Fruit fly (Drosophila melanogaster) whole organism, prepupa: ENCODE data around the gene Usp5.

Source experiments
- Blimp-1 ChIP-seq: fragments of 200-800 bp; sonication (Bioruptor generic); optimal IDR thresholded peaks from 3 replicates; lab custom pipeline; 2017; ENCODE audit warnings: missing biosample characterization, missing genetic modification characterization, mild to moderate bottlenecking, moderate library complexity, missing genetic modification reagents
- CG10669 ChIP-seq: fragments of 200-800 bp; sonication (Bioruptor generic); optimal IDR thresholded peaks from 3 replicates; lab custom pipeline; 2018; ENCODE audit warnings: missing biosample characterization, mild to moderate bottlenecking, missing genetic modification characterization, moderate library complexity
- CG11294 ChIP-seq: fragments of 200-800 bp; sonication (Bioruptor generic); IDR thresholded peaks from 2 replicates; pipeline ENCODE4 v1.3.6; 2022; ENCODE audit warnings: missing biosample characterization, missing genetic modification characterization
- CG11902 ChIP-seq: fragments of 200-800 bp; sonication (Bioruptor generic); optimal IDR thresholded peaks from 3 replicates; lab custom pipeline; 2016; ENCODE audit warnings: missing biosample characterization, missing genetic modification characterization
- CG15336 ChIP-seq: fragments of 200-800 bp; sonication (Bioruptor generic); IDR thresholded peaks from 2 replicates; pipeline ENCODE4 v1.3.6; 2022; ENCODE audit warnings: missing biosample characterization, missing genetic modification characterization
- CG1621 ChIP-seq: fragments of 200-800 bp; sonication (Bioruptor generic); optimal IDR thresholded peaks from 3 replicates; lab custom pipeline; 2018; ENCODE audit warnings: missing biosample characterization, mild to moderate bottlenecking, missing genetic modification characterization
- CG16779 ChIP-seq: fragments of 200-800 bp; sonication (Bioruptor generic); optimal IDR thresholded peaks from 3 replicates; lab custom pipeline; 2017; ENCODE audit warnings: missing biosample characterization, mild to moderate bottlenecking, missing genetic modification characterization
- CG3032 ChIP-seq: fragments of 200-800 bp; optimal IDR thresholded peaks from 2 replicates; lab custom pipeline; 2019; ENCODE audit warnings: missing biosample characterization, mild to moderate bottlenecking, missing genetic modification characterization, moderate library complexity
- CG31627 ChIP-seq: fragments of 200-800 bp; sonication (Bioruptor generic); optimal IDR thresholded peaks from 3 replicates; lab custom pipeline; 2016; ENCODE audit warnings: missing biosample characterization, missing genetic modification characterization
- CG3919 ChIP-seq: fragments of 200-800 bp; sonication (Bioruptor generic); optimal IDR thresholded peaks from 3 replicates; lab custom pipeline; 2016; ENCODE audit warnings: missing biosample characterization, missing genetic modification characterization
- CG6163 ChIP-seq: fragments of 200-800 bp; sonication (Bioruptor generic); IDR thresholded peaks from 3 replicates; pipeline ENCODE4 v1.3.6; 2022; ENCODE audit warnings: missing biosample characterization, missing genetic modification characterization
- CG6792 ChIP-seq: fragments of 200-800 bp; sonication (Bioruptor generic); optimal IDR thresholded peaks from 3 replicates; lab custom pipeline; 2016; ENCODE audit warnings: missing biosample characterization, missing genetic modification characterization
- CG6808 ChIP-seq: fragments of 200-800 bp; sonication (Bioruptor generic); optimal IDR thresholded peaks from 3 replicates; lab custom pipeline; 2017; ENCODE audit warnings: missing biosample characterization, missing genetic modification characterization, mild to moderate bottlenecking, moderate library complexity, missing genetic modification reagents
- CG7368 ChIP-seq: fragments of 200-800 bp; sonication (Bioruptor generic); optimal IDR thresholded peaks from 3 replicates; lab custom pipeline; 2016; ENCODE audit warnings: missing biosample characterization, missing genetic modification characterization
- CG8119 ChIP-seq: fragments of 200-800 bp; sonication (Bioruptor generic); IDR thresholded peaks from 3 replicates; pipeline ENCODE4 v1.3.6; 2022; ENCODE audit warnings: missing biosample characterization, missing genetic modification characterization
- CG8319 ChIP-seq: fragments of 200-800 bp; sonication (Bioruptor generic); optimal IDR thresholded peaks from 3 replicates; lab custom pipeline; 2016; ENCODE audit warnings: missing biosample characterization, missing genetic modification characterization
- CG8632 ChIP-seq: fragments of 200-800 bp; sonication (Bioruptor generic); optimal IDR thresholded peaks from 3 replicates; lab custom pipeline; 2016; ENCODE audit warnings: missing biosample characterization, missing genetic modification characterization
- CG9139 ChIP-seq: fragments of 200-800 bp; sonication (Bioruptor generic); optimal IDR thresholded peaks from 3 replicates; lab custom pipeline; 2017; ENCODE audit warnings: missing biosample characterization, mild to moderate bottlenecking, missing genetic modification characterization
- Eip78C ChIP-seq: fragments of 200-800 bp; sonication (Bioruptor generic); peaks from one replicate; lab custom pipeline; 2016; ENCODE audit warnings: missing biosample characterization, missing genetic modification characterization
- Eip93F ChIP-seq: fragments of 200-800 bp; sonication (Bioruptor generic); optimal IDR thresholded peaks from 2 replicates; lab custom pipeline; 2016; ENCODE audit warnings: missing biosample characterization, mild to moderate bottlenecking, missing genetic modification characterization
- Ets21C ChIP-seq: fragments of 200-800 bp; sonication (Bioruptor generic); optimal IDR thresholded peaks from 3 replicates; lab custom pipeline; 2016; ENCODE audit warnings: missing biosample characterization, missing genetic modification characterization
- Ets96B ChIP-seq: fragments of 200-800 bp; optimal IDR thresholded peaks from 2 replicates; lab custom pipeline; 2019; ENCODE audit warnings: missing biosample characterization, mild to moderate bottlenecking, missing genetic modification characterization, moderate library complexity
- Hr39 ChIP-seq: fragments of 200-800 bp; sonication (Bioruptor generic); optimal IDR thresholded peaks from 2 replicates; lab custom pipeline; 2016; ENCODE audit warnings: missing biosample characterization, missing genetic modification characterization
- Hr4 ChIP-seq: fragments of 200-800 bp; sonication (Bioruptor generic); optimal IDR thresholded peaks from 3 replicates; lab custom pipeline; 2016; ENCODE audit warnings: missing biosample characterization, missing genetic modification characterization
- Lpt ChIP-seq: fragments of 200-800 bp; sonication (Bioruptor generic); optimal IDR thresholded peaks from 3 replicates; lab custom pipeline; 2016; ENCODE audit warnings: missing biosample characterization, missing genetic modification characterization
- Met ChIP-seq: fragments of 200-800 bp; sonication (Bioruptor generic); optimal IDR thresholded peaks from 3 replicates; lab custom pipeline; 2016; ENCODE audit warnings: missing biosample characterization, missing genetic modification characterization
- Smox ChIP-seq: fragments of 200-800 bp; sonication (Bioruptor generic); optimal IDR thresholded peaks from 3 replicates; lab custom pipeline; 2016; ENCODE audit warnings: missing biosample characterization, missing genetic modification characterization
- Sox102F ChIP-seq: fragments of 200-800 bp; sonication (Bioruptor generic); optimal IDR thresholded peaks from 2 replicates; lab custom pipeline; 2016; ENCODE audit warnings: missing biosample characterization, mild to moderate bottlenecking, missing genetic modification characterization
- Sox14 ChIP-seq: fragments of 200-800 bp; sonication (Bioruptor generic); optimal IDR thresholded peaks from 3 replicates; lab custom pipeline; 2016; ENCODE audit warnings: missing biosample characterization, missing genetic modification characterization
- Sox15 ChIP-seq: fragments of 200-800 bp; sonication (Bioruptor generic); optimal IDR thresholded peaks from 3 replicates; lab custom pipeline; 2016; ENCODE audit warnings: missing biosample characterization, missing genetic modification characterization
- achi ChIP-seq: fragments of 200-800 bp; sonication (Bioruptor generic); optimal IDR thresholded peaks from 3 replicates; lab custom pipeline; 2016; ENCODE audit warnings: missing biosample characterization, missing genetic modification characterization
- acj6 ChIP-seq: fragments of 200-800 bp; sonication (Bioruptor generic); optimal IDR thresholded peaks from 3 replicates; lab custom pipeline; 2016; ENCODE audit warnings: missing biosample characterization, missing genetic modification characterization
- cyc ChIP-seq: fragments of 200-800 bp; sonication (Bioruptor generic); optimal IDR thresholded peaks from 3 replicates; lab custom pipeline; 2016; ENCODE audit warnings: missing biosample characterization, missing genetic modification characterization
- dsx ChIP-seq: fragments of 200-800 bp; optimal IDR thresholded peaks from 3 replicates; lab custom pipeline; 2019; ENCODE audit warnings: missing biosample characterization, mild to moderate bottlenecking, missing genetic modification characterization, moderate library complexity; ENCODE audit not compliant: poor library complexity, severe bottlenecking
- esn ChIP-seq: fragments of 200-800 bp; sonication (Bioruptor generic); optimal IDR thresholded peaks from 2 replicates; lab custom pipeline; 2016; ENCODE audit warnings: missing biosample characterization, mild to moderate bottlenecking, missing genetic modification characterization, moderate library complexity
- fd59A ChIP-seq: fragments of 200-800 bp; sonication (Bioruptor generic); optimal IDR thresholded peaks from 2 replicates; lab custom pipeline; 2017; ENCODE audit warnings: missing biosample characterization, mild to moderate bottlenecking, missing genetic modification characterization, missing genetic modification reagents
- fd85E ChIP-seq: fragments of 200-800 bp; sonication (Bioruptor generic); optimal IDR thresholded peaks from 3 replicates; lab custom pipeline; 2016; ENCODE audit warnings: missing biosample characterization, missing genetic modification characterization
- fkh ChIP-seq: fragments of 200-800 bp; sonication (Bioruptor generic); optimal IDR thresholded peaks from 3 replicates; lab custom pipeline; 2017; ENCODE audit warnings: missing biosample characterization, mild to moderate bottlenecking, missing genetic modification characterization, moderate library complexity
- lz ChIP-seq: fragments of 200-800 bp; sonication (Bioruptor generic); optimal IDR thresholded peaks from 3 replicates; lab custom pipeline; 2016; ENCODE audit warnings: missing biosample characterization, missing genetic modification characterization
- pdm3 ChIP-seq: fragments of 200-800 bp; sonication (Bioruptor generic); optimal IDR thresholded peaks from 3 replicates; lab custom pipeline; 2016; ENCODE audit warnings: missing biosample characterization, missing genetic modification characterization
- salr ChIP-seq, 2 experiments: fragments of 200-800 bp; sonication (Bioruptor generic); optimal IDR thresholded peaks; 3 replicates each; lab custom pipeline; 2016 to 2018; ENCODE audit warnings: missing biosample characterization in 2 of 2, missing genetic modification characterization in 2 of 2, mild to moderate bottlenecking in 1 of 2
- spab ChIP-seq: fragments of 200-800 bp; sonication (Bioruptor generic); optimal IDR thresholded peaks from 2 replicates; lab custom pipeline; 2017; ENCODE audit warnings: missing biosample characterization, mild to moderate bottlenecking, missing genetic modification characterization, missing genetic modification reagents
- ss ChIP-seq, 2 experiments: fragments of 200-800 bp; sonication (Bioruptor generic); optimal IDR thresholded peaks; 2 replicates in 1 of 2; 3 replicates in 1 of 2; lab custom pipeline; 2017 to 2018; ENCODE audit warnings: mild to moderate bottlenecking in 2 of 2, missing biosample characterization in 2 of 2, missing genetic modification characterization in 2 of 2, moderate library complexity in 1 of 2
- svp ChIP-seq: fragments of 200-800 bp; sonication (Bioruptor generic); peaks from one replicate; lab custom pipeline; 2016; ENCODE audit warnings: missing biosample characterization, missing genetic modification characterization
- vri ChIP-seq: fragments of 200-800 bp; sonication (Bioruptor generic); optimal IDR thresholded peaks from 3 replicates; lab custom pipeline; 2016; ENCODE audit warnings: missing biosample characterization, mild to moderate bottlenecking, missing genetic modification characterization

Usp5 gene

DNA sequence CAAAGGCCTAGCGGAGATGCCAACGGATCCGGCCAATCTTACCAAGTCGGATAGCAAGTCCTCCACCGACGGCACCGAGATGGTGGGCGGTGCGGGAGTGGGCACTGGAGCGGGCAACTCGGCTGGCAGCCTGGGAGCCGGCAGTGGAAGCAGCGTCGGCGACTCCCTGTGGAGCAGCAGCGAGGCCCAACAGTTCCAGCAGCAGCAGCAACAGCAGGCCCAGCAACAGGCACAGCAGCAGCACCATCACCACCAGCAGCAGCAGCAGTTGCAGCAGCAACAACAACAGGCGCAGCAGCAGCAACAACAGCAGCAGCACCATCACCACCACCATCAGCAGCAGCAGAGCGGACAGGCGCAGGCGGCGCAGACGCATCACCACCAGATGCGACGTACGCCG, 2.2 kb upstream of the Usp5 start:
- TF ChIP-seq Ets96B (tag; lab: Kevin White, UChicago) (no peak), esn (no peak), CG6163 (no peak), pdm3 (GFP tag; lab: Kevin White, UChicago) (no peak), CG3032 (tag; lab: Kevin White, UChicago) (no peak), CG10669 (GFP tag; lab: Kevin White, UChicago) (no peak), CG3919 (no peak), CG8632 (GFP tag; lab: Kevin White, UChicago) (no peak), CG8119 (GFP tag; lab: Robert Waterston, UW) (no peak), vri (GFP tag; lab: Kevin White, UChicago) (no peak), dsx (no peak), CG11902 (no peak), CG7368 (GFP tag; lab: Kevin White, UChicago) (no peak), cyc (GFP tag; lab: Kevin White, UChicago) (no peak), Eip78C (GFP tag; lab: Kevin White, UChicago) (no peak), lz (GFP tag; lab: Kevin White, UChicago) (no peak), Hr39 (GFP tag; lab: Kevin White, UChicago) (no peak), CG1621 (tag; lab: Kevin White, UChicago) (no peak)

DNA sequence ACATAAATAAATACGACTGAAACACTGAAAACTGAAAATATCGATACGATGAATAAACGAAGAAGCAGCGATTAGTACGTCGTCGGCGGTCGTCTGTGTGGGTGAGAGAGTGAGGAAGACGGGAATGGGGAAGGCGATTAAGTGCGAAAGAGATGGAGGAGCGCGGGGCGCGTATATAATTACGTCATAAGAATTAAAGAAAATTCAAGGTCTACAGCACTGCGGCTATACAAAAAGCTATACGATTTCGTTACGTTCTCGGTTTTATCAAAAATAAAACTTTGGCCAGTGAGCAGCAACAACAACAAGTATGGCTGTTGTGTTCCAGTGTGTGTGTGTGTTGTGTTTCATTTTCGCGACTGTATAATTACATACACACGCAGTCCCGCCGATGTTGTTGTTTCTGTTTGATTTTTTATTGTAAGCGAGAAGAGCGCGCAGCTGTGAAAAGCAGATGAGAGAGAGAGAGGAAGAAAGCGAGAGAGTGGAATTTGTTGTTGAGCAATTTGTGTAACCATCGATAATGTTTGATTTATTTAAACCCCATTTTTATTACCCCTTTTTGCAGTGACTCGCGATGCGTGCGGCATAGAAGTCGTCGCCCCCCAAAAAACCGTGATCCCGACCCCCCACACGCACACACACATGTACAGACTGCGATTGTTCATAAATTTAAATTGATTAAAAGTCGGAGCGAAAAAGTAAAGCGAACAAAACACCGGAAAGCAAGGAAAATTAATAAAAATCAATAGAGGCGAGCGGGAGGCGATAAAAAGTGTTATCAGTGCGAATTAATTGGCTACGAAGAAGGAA, 1.1 kb upstream of the Usp5 start:
- TF ChIP-seq CG6792 (GFP tag; lab: Kevin White, UChicago), result no peak
- TF ChIP-seq CG6808, result no peak
- TF ChIP-seq CG6163, result peak; percentile 10; the same call in 1 of the 3 replicates
- TF ChIP-seq CG10669 (GFP tag; lab: Kevin White, UChicago), result no peak
- no peak for TF ChIP-seq Sox102F (GFP tag; lab: Kevin White, UChicago)
- TF ChIP-seq CG15336 (GFP tag; lab: Robert Waterston, UW), result peak; percentile 50
- TF ChIP-seq CG8632 (GFP tag; lab: Kevin White, UChicago), result no peak
- TF ChIP-seq CG3919, result no peak
- no peak for TF ChIP-seq CG9139 (GFP tag; lab: Kevin White, UChicago)
- no peak for TF ChIP-seq Sox14
- no peak for TF ChIP-seq salr (GFP tag; optimal IDR thresholded peaks at IDR 0.05; lab: Kevin White, UChicago)
- TF ChIP-seq CG16779 (tag; lab: Kevin White, UChicago), result peak; percentile 19
- no peak for TF ChIP-seq CG8319 (GFP tag; lab: Kevin White, UChicago)
- TF ChIP-seq Smox (GFP tag; lab: Kevin White, UChicago), result no peak
- TF ChIP-seq Ets96B (tag; lab: Kevin White, UChicago), result no peak
- no peak for TF ChIP-seq esn
- peak; percentile 99 for TF ChIP-seq vri (GFP tag; lab: Kevin White, UChicago)
- no peak for TF ChIP-seq cyc (GFP tag; lab: Kevin White, UChicago)
- no peak for TF ChIP-seq Eip93F (GFP tag; lab: Kevin White, UChicago)
- TF ChIP-seq CG8119 (GFP tag; lab: Robert Waterston, UW), result peak; percentile 41; the same call in 1 of the 3 replicates
- TF ChIP-seq CG7368 (GFP tag; lab: Kevin White, UChicago), result no peak
- TF ChIP-seq CG3032 (tag; lab: Kevin White, UChicago), result no peak
- TF ChIP-seq CG31627, result no peak
- no peak for TF ChIP-seq spab (GFP tag; lab: Kevin White, UChicago)
- TF ChIP-seq CG11294 (GFP tag; lab: Robert Waterston, UW), result no peak
- peak; percentile 88 for TF ChIP-seq svp
- TF ChIP-seq fkh, result no peak
- no peak for TF ChIP-seq Hr4 (GFP tag; lab: Kevin White, UChicago)
- TF ChIP-seq ss (GFP tag; optimal IDR thresholded peaks at IDR 0.05; lab: Kevin White, UChicago), result peak in 1 of 2 experiments; percentile 27
- no peak for TF ChIP-seq Hr39 (GFP tag; lab: Kevin White, UChicago)
- TF ChIP-seq Lpt, result no peak
- no peak for TF ChIP-seq Sox15
- no peak for TF ChIP-seq CG11902
- no peak for TF ChIP-seq Ets21C (GFP tag; lab: Kevin White, UChicago)
- TF ChIP-seq acj6 (GFP tag; lab: Kevin White, UChicago), result no peak
- TF ChIP-seq Met (GFP tag; lab: Kevin White, UChicago), result no peak
- no peak for TF ChIP-seq fd59A (GFP tag; lab: Kevin White, UChicago)
- TF ChIP-seq Blimp-1 (GFP tag; lab: Kevin White, UChicago), result no peak
- no peak for TF ChIP-seq achi (GFP tag; lab: Kevin White, UChicago)
- no peak for TF ChIP-seq fd85E (GFP tag; lab: Kevin White, UChicago)
- no peak for TF ChIP-seq pdm3 (GFP tag; lab: Kevin White, UChicago)
- TF ChIP-seq, all 60 proteins: peak for 7
